Fruit fly (Drosophila melanogaster): ENCODE results near the gene Ibf1.
A peak's percentile ranks its signal among the peaks of the same experiment; 100 is the strongest.

The Ibf1 gene

dm6 chr3R:9227330-9227729 is 31.4 kb upstream of the Ibf1 start (continued):
- TF ChIP-seq lmd (GFP tag; IDR thresholded peaks at IDR 0.05) (peak; percentile 85), Gug (GFP tag; IDR thresholded peaks at IDR 0.05) (peak; percentile 56; the same call in 2 of the 4 replicates), nmo (GFP tag; optimal IDR thresholded peaks at IDR 0.05) (peak; percentile 71), Xbp1 (GFP tag; optimal IDR thresholded peaks at IDR 0.05) (peak; percentile 68), grau (tag; optimal IDR thresholded peaks at IDR 0.05) (peak; percentile 81), nau (GFP tag; optimal IDR thresholded peaks at IDR 0.05) (no peak), ham (GFP tag; IDR thresholded peaks at IDR 0.05) (no peak), pan (optimal IDR thresholded peaks at IDR 0.05) (no peak), pan (GFP tag; optimal IDR thresholded peaks at IDR 0.05 in 1 of 2, IDR thresholded peaks at IDR 0.05 in 1 of 2) (peak in 1 of 2 experiments; percentile 90), CTCF (GFP tag; optimal IDR thresholded peaks at IDR 0.05) (no peak), Drgx (GFP tag; IDR thresholded peaks at IDR 0.05) (peak; percentile 95), zf30C (GFP tag; optimal IDR thresholded peaks at IDR 0.05) (no peak), h (optimal IDR thresholded peaks at IDR 0.05) (no peak), jing (GFP tag; optimal IDR thresholded peaks at IDR 0.05) (peak; percentile 53), CG13123 (GFP tag; optimal IDR thresholded peaks at IDR 0.05) (peak; percentile 26), CG16813 (GFP tag; IDR thresholded peaks at IDR 0.05; ENCODE audit: partially characterized antibody) (no peak), caup (GFP tag; optimal IDR thresholded peaks at IDR 0.05; ENCODE audit: severe bottlenecking) (peak; percentile 62), CG12942 (GFP tag; optimal IDR thresholded peaks at IDR 0.05) (peak; percentile 66), Pdp1 (GFP tag; optimal IDR thresholded peaks at IDR 0.05) (no peak), CG17612 (GFP tag; IDR thresholded peaks at IDR 0.05) (peak; percentile 70), dpn (GFP tag; optimal IDR thresholded peaks at IDR 0.05) (peak in 1 of 2 experiments; percentile 75), cwo (GFP tag; optimal IDR thresholded peaks at IDR 0.05) (peak; percentile 30), trem (tag; optimal IDR thresholded peaks at IDR 0.05) (no peak), Atf3 (GFP tag; optimal IDR thresholded peaks at IDR 0.05) (no peak), Bteb2 (GFP tag; optimal IDR thresholded peaks at IDR 0.05) (no peak), org-1 (GFP tag; optimal IDR thresholded peaks at IDR 0.05) (peak; percentile 49), CG17912 (GFP tag; optimal IDR thresholded peaks at IDR 0.05) (no peak), jigr1 (GFP tag; IDR thresholded peaks at IDR 0.05) (0 out of 3 replicates have a peak, but pooled peaks have one; percentile 35), CG3995 (GFP tag; optimal IDR thresholded peaks at IDR 0.05) (no peak), CG30020 (tag; optimal IDR thresholded peaks at IDR 0.05) (no peak), CG1233 (GFP tag; optimal IDR thresholded peaks at IDR 0.05) (peak; percentile 68), gt (GFP tag; IDR thresholded peaks at IDR 0.05) (no peak), emc (GFP tag; optimal IDR thresholded peaks at IDR 0.05) (no peak), CG2678 (tag; optimal IDR thresholded peaks at IDR 0.05) (peak; percentile 86), Med (GFP tag) (peak; percentile 83), Dp (GFP tag; optimal IDR thresholded peaks at IDR 0.05) (no peak), CG5180 (GFP tag; optimal IDR thresholded peaks at IDR 0.05) (no peak), CG4282 (GFP tag; optimal IDR thresholded peaks at IDR 0.05) (no peak), CG7745 (tag; optimal IDR thresholded peaks at IDR 0.05) (no peak), Dbx (GFP tag; IDR thresholded peaks at IDR 0.05) (peak; percentile 81), CG7372 (GFP tag; IDR thresholded peaks at IDR 0.05) (peak; percentile 69), gro (GFP tag; optimal IDR thresholded peaks at IDR 0.05) (no peak), B-H2 (GFP tag; optimal IDR thresholded peaks at IDR 0.05) (no peak), Hr3 (GFP tag; optimal IDR thresholded peaks at IDR 0.05) (peak; percentile 78), Ptx1 (GFP tag; IDR thresholded peaks at IDR 0.05) (peak; percentile 86), cg (GFP tag; optimal IDR thresholded peaks at IDR 0.05) (no peak), Lhr (GFP tag; optimal IDR thresholded peaks at IDR 0.05) (no peak), CG11695 (GFP tag; IDR thresholded peaks at IDR 0.05) (peak; percentile 77), CG17361 (GFP tag; IDR thresholded peaks at IDR 0.05) (peak; percentile 82), dimm (GFP tag; IDR thresholded peaks at IDR 0.05) (0 out of 2 replicates have a peak, but pooled peaks have one; percentile 16), kay (GFP tag; optimal IDR thresholded peaks at IDR 0.05) (peak; percentile 47), z (GFP tag; IDR thresholded peaks at IDR 0.05) (no peak), fru (optimal IDR thresholded peaks at IDR 0.05) (no peak)
